Worm (Caenorhabditis elegans) whole organism, L3 larva: Measurements from ENCODE around the gene ugt-29.

ENCODE experiments used
- ceh-28 ChIP-seq: fragments of 150-350 bp; optimal IDR thresholded peaks from 2 replicates; lab custom pipeline; 2014; ENCODE audit warnings: missing biosample characterization, missing genetic modification reagents, missing genetic modification characterization
- elt-1 ChIP-seq: fragments of 150-350 bp; optimal IDR thresholded peaks from 2 replicates; lab custom pipeline; 2014; ENCODE audit warnings: missing biosample characterization, missing genetic modification characterization
- elt-3 ChIP-seq, 3 experiments: fragments of 150-350 bp in 1 of 3; sonication (generic microtip) in 2 of 3; optimal IDR thresholded peaks; 2 replicates in 2 of 3; 4 replicates in 1 of 3; lab custom pipeline; 2014 to 2017; ENCODE audit warnings: missing biosample characterization in 3 of 3, missing genetic modification characterization in 3 of 3
- mdl-1 ChIP-seq: fragments of 150-350 bp; optimal IDR thresholded peaks from 2 replicates; lab custom pipeline; 2014; ENCODE audit warnings: missing biosample characterization, missing genetic modification characterization
- nhr-77 ChIP-seq: fragments of 150-350 bp; optimal IDR thresholded peaks from 2 replicates; lab custom pipeline; 2014; ENCODE audit warnings: missing biosample characterization, missing genetic modification characterization
- pqm-1 ChIP-seq: fragments of 150-350 bp; optimal IDR thresholded peaks from 2 replicates; lab custom pipeline; 2017; ENCODE audit warnings: missing biosample characterization, missing genetic modification characterization, inconsistent platforms
- snpc-4 ChIP-seq: fragments of 150-350 bp; optimal IDR thresholded peaks from 2 replicates; lab custom pipeline; 2014; ENCODE audit warnings: missing biosample characterization, missing genetic modification characterization
- ztf-11 ChIP-seq: fragments of 150-350 bp; optimal IDR thresholded peaks from 2 replicates; lab custom pipeline; 2014; ENCODE audit warnings: missing biosample characterization, missing genetic modification characterization

DNA sequence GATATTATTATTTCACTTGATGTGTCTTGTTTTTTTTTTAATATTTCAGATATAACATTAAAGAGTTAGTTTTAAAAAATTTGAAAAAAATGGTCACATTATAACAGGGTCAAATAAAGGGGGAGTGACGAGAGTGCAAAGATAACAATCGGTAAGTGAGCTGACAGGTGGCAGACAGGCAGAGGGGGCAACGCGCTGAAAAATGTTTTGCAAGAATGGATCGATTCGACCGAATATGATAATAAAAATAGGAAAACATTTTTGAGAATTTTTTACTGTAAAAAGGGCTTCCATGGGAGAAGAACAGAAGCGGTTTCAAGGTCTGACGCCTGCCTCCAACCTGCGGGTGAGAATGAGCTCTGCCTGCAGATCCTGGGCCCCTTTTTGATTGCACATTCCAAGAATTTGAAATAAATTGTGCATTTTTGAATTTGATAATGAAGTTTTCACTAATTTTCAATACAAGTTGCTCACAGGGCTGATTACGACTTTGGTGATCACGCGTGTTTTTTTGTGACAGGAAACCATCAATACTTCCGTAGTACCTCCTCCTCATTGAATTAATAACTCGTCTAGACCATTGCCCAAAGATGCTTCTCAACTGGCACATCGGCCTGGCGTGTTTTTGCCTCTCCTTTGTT, at the start of gene ugt-29, which contains the start of gene srx-5:
- TF ChIP-seq mdl-1 (tag; lab: Kevin White, UChicago) (no peak), ztf-11 (no peak), ceh-28 (tag; lab: Kevin White, UChicago) (no peak), nhr-77 (tag; lab: Kevin White, UChicago) (no peak), pqm-1 (tag; lab: Kevin White, UChicago) (no peak), elt-3 (tag; optimal IDR thresholded peaks at IDR 0.05; lab: Kevin White, UChicago) (no peak), snpc-4 (tag; lab: Kevin White, UChicago) (no peak), elt-1 (tag; lab: Kevin White, UChicago) (no peak)
